Fruit fly (Drosophila melanogaster): ENCODE data around the gene Jon99Cii.

Jon99Cii gene

dm6 chr3R:29894393-29894792 is 30.0 kb downstream of the Jon99Cii start (continued):
- TF ChIP-seq dati (GFP tag; IDR thresholded peaks at IDR 0.05) (no peak), aop (GFP tag; IDR thresholded peaks at IDR 0.05) (no peak), onecut (GFP tag; IDR thresholded peaks at IDR 0.05) (peak; percentile 20; the same call in 1 of the 2 replicates), CG14860 (GFP tag; IDR thresholded peaks at IDR 0.05; ENCODE audit: partially characterized antibody) (no peak), Scr (GFP tag; IDR thresholded peaks at IDR 0.05; ENCODE audit: partially characterized antibody) (no peak), sc (optimal IDR thresholded peaks at IDR 0.05) (no peak), sc (GFP tag; optimal IDR thresholded peaks at IDR 0.05) (no peak), Hr51 (GFP tag; optimal IDR thresholded peaks at IDR 0.05) (peak in 1 of 2 experiments; percentile 79), ems (GFP tag; optimal IDR thresholded peaks at IDR 0.05) (peak; percentile 26), CG6654 (GFP tag; optimal IDR thresholded peaks at IDR 0.05) (no peak), CG11456 (GFP tag; IDR thresholded peaks at IDR 0.05) (0 out of 3 replicates have a peak, but pooled peaks have one; percentile 60), dpn (GFP tag; optimal IDR thresholded peaks at IDR 0.05) (peak; percentile 60 to 64), gt (GFP tag; IDR thresholded peaks at IDR 0.05) (no peak), Ada2b (GFP tag; IDR thresholded peaks at IDR 0.05) (peak; percentile 65), CG8281 (tag; optimal IDR thresholded peaks at IDR 0.05) (peak; percentile 18), Gsc (GFP tag; IDR thresholded peaks at IDR 0.05) (no peak), CG10565 (GFP tag; optimal IDR thresholded peaks at IDR 0.05) (no peak), Atf-2 (GFP tag; optimal IDR thresholded peaks at IDR 0.05) (peak; percentile 6), CG17829 (tag; optimal IDR thresholded peaks at IDR 0.05) (peak; percentile 32), CG2875 (GFP tag; optimal IDR thresholded peaks at IDR 0.05) (no peak), crc (GFP tag; optimal IDR thresholded peaks at IDR 0.05) (peak; percentile 39), chn (GFP tag; optimal IDR thresholded peaks at IDR 0.05) (no peak), sd (tag; optimal IDR thresholded peaks at IDR 0.05) (no peak), wdn (GFP tag; IDR thresholded peaks at IDR 0.05) (peak; percentile 27; the same call in 1 of the 2 replicates), CG8944 (GFP tag; optimal IDR thresholded peaks at IDR 0.05) (peak; percentile 35), CG11695 (GFP tag; IDR thresholded peaks at IDR 0.05) (peak; percentile 73), CG4707 (GFP tag; optimal IDR thresholded peaks at IDR 0.05) (no peak), Oli (tag; optimal IDR thresholded peaks at IDR 0.05) (peak; percentile 73), kni (GFP tag; optimal IDR thresholded peaks at IDR 0.05) (no peak), Sin3A (optimal IDR thresholded peaks at IDR 0.05) (no peak), CG17359 (tag; optimal IDR thresholded peaks at IDR 0.05) (peak; percentile 61), usp (GFP tag; optimal IDR thresholded peaks at IDR 0.05) (no peak), Pdp1 (GFP tag; optimal IDR thresholded peaks at IDR 0.05) (peak; percentile 18 to 35), vnd (GFP tag; IDR thresholded peaks at IDR 0.05; ENCODE audit: partially characterized antibody) (no peak), disco-r (GFP tag; optimal IDR thresholded peaks at IDR 0.05) (no peak), sens-2 (GFP tag; IDR thresholded peaks at IDR 0.05) (no peak), ci (GFP tag; IDR thresholded peaks at IDR 0.05) (0 out of 3 replicates have a peak, but pooled peaks have one; percentile 39), C15 (GFP tag; IDR thresholded peaks at IDR 0.05) (no peak), fd3F (GFP tag; optimal IDR thresholded peaks at IDR 0.05) (peak; percentile 63), chinmo (GFP tag; IDR thresholded peaks at IDR 0.05; ENCODE audit: partially characterized antibody) (no peak), Doc3 (GFP tag; IDR thresholded peaks at IDR 0.05; ENCODE audit: partially characterized antibody) (no peak), CG4424 (GFP tag; optimal IDR thresholded peaks at IDR 0.05) (peak; percentile 52), Optix (GFP tag; IDR thresholded peaks at IDR 0.05) (no peak), CG6689 (GFP tag; IDR thresholded peaks at IDR 0.05) (peak; percentile 53; the same call in 1 of the 2 replicates), CG34376 (GFP tag; optimal IDR thresholded peaks at IDR 0.05) (peak; percentile 6), CG10321 (GFP tag; IDR thresholded peaks at IDR 0.05) (no peak; the same call in 1 of the 2 replicates), CG11723 (GFP tag; optimal IDR thresholded peaks at IDR 0.05) (peak; percentile 24), Hsf (GFP tag; optimal IDR thresholded peaks at IDR 0.05) (peak; percentile 40), CG10366 (GFP tag; IDR thresholded peaks at IDR 0.05) (peak; percentile 60), Eip74EF (GFP tag; optimal IDR thresholded peaks at IDR 0.05) (peak in 1 of 2 experiments; percentile 51), Dek (tag; optimal IDR thresholded peaks at IDR 0.05) (peak; percentile 57)
